Fruit fly (Drosophila melanogaster) whole organism, embryonic: ENCODE measurements around the gene yellow-b.
A peak's percentile ranks its signal among the peaks of the same experiment; 100 is the strongest.

ENCODE experiments used
- Abd-B ChIP-seq: fragments of 200-800 bp; sonication (Bioruptor generic); optimal IDR thresholded peaks from 2 replicates; lab custom pipeline; 2018; ENCODE audit warnings: missing biosample characterization, mild to moderate bottlenecking, missing genetic modification characterization, moderate library complexity
- Bgb ChIP-seq: fragments of 200-800 bp; sonication (Bioruptor generic); IDR thresholded peaks from 2 replicates; pipeline ENCODE4 v1.3.6; 2022; ENCODE audit warnings: missing biosample characterization, missing genetic modification characterization; ENCODE audit not compliant: partially characterized antibody
- CG10431 ChIP-seq: fragments of 200-800 bp; sonication (Bioruptor generic); optimal IDR thresholded peaks from 3 replicates; lab custom pipeline; 2018; ENCODE audit warnings: missing biosample characterization, mild to moderate bottlenecking, missing genetic modification characterization
- CG10654 ChIP-seq: fragments of 200-800 bp; sonication (Bioruptor generic); optimal IDR thresholded peaks from 2 replicates; lab custom pipeline; 2016; ENCODE audit warnings: missing biosample characterization, missing genetic modification characterization
- CG12071 ChIP-seq: fragments of 200-800 bp; sonication (Bioruptor generic); optimal IDR thresholded peaks from 3 replicates; lab custom pipeline; 2018; ENCODE audit warnings: missing biosample characterization, mild to moderate bottlenecking, missing genetic modification characterization
- CG12769 ChIP-seq: fragments of 200-800 bp; sonication (Bioruptor generic); optimal IDR thresholded peaks from 2 replicates; lab custom pipeline; 2019; ENCODE audit warnings: missing biosample characterization, mild to moderate bottlenecking, missing genetic modification characterization, moderate library complexity
- CG13775 ChIP-seq: fragments of 200-800 bp; sonication (Bioruptor generic); optimal IDR thresholded peaks from 3 replicates; lab custom pipeline; 2017; ENCODE audit warnings: missing biosample characterization, mild to moderate bottlenecking, missing genetic modification characterization
- CG14667 ChIP-seq: fragments of 200-800 bp; sonication (Bioruptor generic); IDR thresholded peaks from 2 replicates; pipeline ENCODE4 v1.3.6; 2022; ENCODE audit warnings: missing biosample characterization, missing genetic modification characterization
- CG15269 ChIP-seq: fragments of 200-800 bp; sonication (Bioruptor generic); optimal IDR thresholded peaks from 2 replicates; lab custom pipeline; 2018; ENCODE audit warnings: missing biosample characterization, mild to moderate bottlenecking, missing genetic modification characterization, moderate library complexity
- CG15601 ChIP-seq: fragments of 200-800 bp; sonication (Bioruptor generic); optimal IDR thresholded peaks from 3 replicates; lab custom pipeline; 2019; ENCODE audit warnings: missing biosample characterization, mild to moderate bottlenecking, missing genetic modification characterization, moderate library complexity
- CG2678 ChIP-seq: fragments of 200-800 bp; sonication (Bioruptor generic); optimal IDR thresholded peaks from 3 replicates; lab custom pipeline; 2019; ENCODE audit warnings: missing biosample characterization, mild to moderate bottlenecking, missing genetic modification characterization, moderate library complexity
- CG30020 ChIP-seq: fragments of 200-800 bp; optimal IDR thresholded peaks from 2 replicates; lab custom pipeline; 2019; ENCODE audit warnings: missing biosample characterization, mild to moderate bottlenecking, missing genetic modification characterization, moderate library complexity
- CG31441 ChIP-seq: fragments of 200-800 bp; sonication (Bioruptor generic); IDR thresholded peaks from 2 replicates; pipeline ENCODE4 v1.3.6; 2022; ENCODE audit warnings: missing biosample characterization, missing genetic modification characterization
- CG3281 ChIP-seq: fragments of 200-800 bp; sonication (Bioruptor generic); optimal IDR thresholded peaks from 3 replicates; lab custom pipeline; 2017; ENCODE audit warnings: missing biosample characterization, mild to moderate bottlenecking, missing genetic modification characterization
- CG9609 ChIP-seq: fragments of 200-800 bp; sonication (Bioruptor generic); optimal IDR thresholded peaks from 3 replicates; lab custom pipeline; 2016; ENCODE audit warnings: missing biosample characterization, missing genetic modification characterization
- CTCF ChIP-seq: fragments of 200-800 bp; sonication (Bioruptor generic); optimal IDR thresholded peaks from 2 replicates; lab custom pipeline; 2017; ENCODE audit warnings: missing biosample characterization, mild to moderate bottlenecking, missing genetic modification characterization, moderate library complexity
- CrebB ChIP-seq: fragments of 200-800 bp; sonication (Bioruptor generic); optimal IDR thresholded peaks from 3 replicates; lab custom pipeline; 2018; ENCODE audit warnings: missing biosample characterization, mild to moderate bottlenecking, missing genetic modification characterization
- HmgD ChIP-seq: fragments of 200-800 bp; sonication (Bioruptor generic); optimal IDR thresholded peaks from 3 replicates; lab custom pipeline; 2016; ENCODE audit warnings: missing biosample characterization, missing genetic modification characterization
- HmgZ ChIP-seq: fragments of 200-800 bp; sonication (Bioruptor generic); optimal IDR thresholded peaks from 2 replicates; lab custom pipeline; 2018; ENCODE audit warnings: missing biosample characterization, mild to moderate bottlenecking, missing genetic modification characterization
- Mes4 ChIP-seq: fragments of 200-800 bp; sonication (Bioruptor generic); optimal IDR thresholded peaks from 2 replicates; lab custom pipeline; 2016; ENCODE audit warnings: missing biosample characterization, missing genetic modification characterization
- Nf-YB ChIP-seq: fragments of 200-800 bp; sonication (Bioruptor generic); optimal IDR thresholded peaks from 3 replicates; lab custom pipeline; 2019; ENCODE audit warnings: missing biosample characterization, mild to moderate bottlenecking, missing genetic modification characterization, moderate library complexity
- Spps ChIP-seq: fragments of 200-800 bp; sonication (Bioruptor generic); optimal IDR thresholded peaks from 2 replicates; lab custom pipeline; 2018; ENCODE audit warnings: missing biosample characterization, mild to moderate bottlenecking, missing genetic modification characterization
- Stat92E ChIP-seq, 3 experiments: fragments of >200 bp in 2 of 3; fragments of 200-800 bp in 1 of 3; sonication (Bioruptor generic) in 1 of 3; optimal IDR thresholded peaks; 2 replicates each; lab custom pipeline; 2017 to 2019; ENCODE audit warnings: missing biosample characterization in 3 of 3, missing genetic modification characterization in 3 of 3, mild to moderate bottlenecking in 1 of 3, moderate library complexity in 1 of 3
- ara ChIP-seq: fragments of 200-800 bp; sonication (Bioruptor generic); IDR thresholded peaks from 2 replicates; pipeline ENCODE4 v1.3.6; 2022; ENCODE audit warnings: missing biosample characterization, missing genetic modification characterization
- az2 ChIP-seq: fragments of 200-800 bp; sonication (Bioruptor generic); optimal IDR thresholded peaks from 3 replicates; lab custom pipeline; 2016; ENCODE audit warnings: missing biosample characterization, missing genetic modification characterization
- br ChIP-seq: fragments of >200 bp; optimal IDR thresholded peaks from 2 replicates; lab custom pipeline; 2017
- bsh ChIP-seq, 2 experiments: fragments of 200-800 bp; sonication (Bioruptor generic); optimal IDR thresholded peaks; 2 replicates each; lab custom pipeline; 2017 to 2018; ENCODE audit warnings: mild to moderate bottlenecking in 2 of 2, missing biosample characterization in 2 of 2, missing genetic modification characterization in 2 of 2, moderate library complexity in 1 of 2
- dmrt11E ChIP-seq: fragments of 200-800 bp; sonication (Bioruptor generic); optimal IDR thresholded peaks from 3 replicates; lab custom pipeline; 2018; ENCODE audit warnings: missing biosample characterization, mild to moderate bottlenecking, missing genetic modification characterization, moderate library complexity
- fru ChIP-seq: fragments of >200 bp; optimal IDR thresholded peaks from 2 replicates; lab custom pipeline; 2017
- gcm ChIP-seq: fragments of 200-800 bp; sonication (Bioruptor generic); optimal IDR thresholded peaks from 2 replicates; lab custom pipeline; 2019; ENCODE audit warnings: missing biosample characterization, mild to moderate bottlenecking, missing genetic modification characterization, moderate library complexity
- grau ChIP-seq: fragments of 200-800 bp; optimal IDR thresholded peaks from 3 replicates; lab custom pipeline; 2019; ENCODE audit warnings: missing biosample characterization, mild to moderate bottlenecking, missing genetic modification characterization, moderate library complexity
- mirr ChIP-seq: fragments of 200-800 bp; sonication (Bioruptor generic); optimal IDR thresholded peaks from 3 replicates; lab custom pipeline; 2018; ENCODE audit warnings: missing biosample characterization, mild to moderate bottlenecking, missing genetic modification characterization
- nerfin-1 ChIP-seq: fragments of 200-800 bp; sonication (Bioruptor generic); optimal IDR thresholded peaks from 3 replicates; lab custom pipeline; 2019; ENCODE audit warnings: missing biosample characterization, mild to moderate bottlenecking, missing genetic modification characterization, moderate library complexity
- nerfin-2 ChIP-seq: fragments of 200-800 bp; sonication (Bioruptor generic); IDR thresholded peaks from 2 replicates; pipeline ENCODE4 v1.3.6; 2022; ENCODE audit warnings: missing biosample characterization, missing genetic modification characterization; ENCODE audit not compliant: partially characterized antibody
- pan ChIP-seq, 4 experiments: fragments of >200 bp in 3 of 4; fragments of 200-800 bp in 1 of 4; sonication (Bioruptor generic) in 1 of 4; optimal IDR thresholded peaks in 3 of 4; IDR thresholded peaks in 1 of 4; 2 replicates each; pipeline versions ENCODE4 v1.3.6 to Lab custom; 2017 to 2022; ENCODE audit warnings: missing biosample characterization in 2 of 4, missing genetic modification characterization in 2 of 4, mixed read lengths in 1 of 4
- prd ChIP-seq, 3 experiments: fragments of >200 bp in 2 of 3; fragments of 200-800 bp in 1 of 3; sonication (Bioruptor generic) in 1 of 3; optimal IDR thresholded peaks in 2 of 3; IDR thresholded peaks in 1 of 3; 2 replicates in 2 of 3; 3 replicates in 1 of 3; pipeline versions ENCODE4 v1.3.6 to Lab custom; 2017 to 2022; ENCODE audit warnings: missing biosample characterization in 1 of 3, missing genetic modification characterization in 1 of 3
- row ChIP-seq: fragments of 200-800 bp; sonication (Bioruptor generic); IDR thresholded peaks from 3 replicates; pipeline ENCODE4 v1.3.6; 2022; ENCODE audit warnings: missing biosample characterization, missing genetic modification characterization
- salm ChIP-seq: fragments of 200-800 bp; sonication (Bioruptor generic); optimal IDR thresholded peaks from 2 replicates; lab custom pipeline; 2018; ENCODE audit warnings: missing biosample characterization, mild to moderate bottlenecking, missing genetic modification characterization
- sc ChIP-seq, 3 experiments: fragments of >200 bp in 2 of 3; fragments of 200-800 bp in 1 of 3; sonication (Bioruptor generic) in 1 of 3; optimal IDR thresholded peaks; 2 replicates in 2 of 3; 3 replicates in 1 of 3; lab custom pipeline; 2017; ENCODE audit warnings: mild to moderate bottlenecking in 1 of 3, missing biosample characterization in 1 of 3, missing genetic modification characterization in 1 of 3, missing genetic modification reagents in 1 of 3
- sens ChIP-seq: fragments of 200-800 bp; sonication (Bioruptor generic); peaks from one replicate; lab custom pipeline; 2016; ENCODE audit warnings: missing biosample characterization, missing genetic modification characterization
- sens-2 ChIP-seq: fragments of 200-800 bp; sonication (Bioruptor generic); IDR thresholded peaks from 2 replicates; pipeline ENCODE4 v1.3.6; 2022; ENCODE audit warnings: missing biosample characterization, missing genetic modification characterization
- sisA ChIP-seq: fragments of 200-800 bp; sonication (Bioruptor generic); IDR thresholded peaks from 2 replicates; pipeline ENCODE4 v1.3.6; 2022; ENCODE audit warnings: missing biosample characterization, missing genetic modification characterization
- so ChIP-seq: fragments of 200-800 bp; sonication (Bioruptor generic); IDR thresholded peaks from 3 replicates; pipeline ENCODE4 v1.3.6; 2022; ENCODE audit warnings: missing biosample characterization, missing genetic modification characterization
- sqz ChIP-seq: fragments of 200-800 bp; sonication (Bioruptor generic); optimal IDR thresholded peaks from 3 replicates; lab custom pipeline; 2018; ENCODE audit warnings: missing biosample characterization, mild to moderate bottlenecking, missing genetic modification characterization
- stwl ChIP-seq: fragments of 200-800 bp; sonication (Bioruptor generic); optimal IDR thresholded peaks from 3 replicates; lab custom pipeline; 2018; ENCODE audit warnings: missing biosample characterization, mild to moderate bottlenecking, missing genetic modification characterization, moderate library complexity
- toy ChIP-seq: fragments of 200-800 bp; sonication (Bioruptor generic); IDR thresholded peaks from 2 replicates; pipeline ENCODE4 v1.3.6; 2022; ENCODE audit warnings: missing biosample characterization, missing genetic modification characterization
- vnd ChIP-seq: fragments of 200-800 bp; sonication (Bioruptor generic); IDR thresholded peaks from 3 replicates; pipeline ENCODE4 v1.3.6; 2022; ENCODE audit warnings: missing biosample characterization, missing genetic modification characterization; ENCODE audit not compliant: partially characterized antibody

The yellow-b gene

dm6 chr2L:16715841-16716701, 38.1 kb upstream of the yellow-b start, which contains the start of the genes Cyt-c-d and CG31808 (continued):
- TF ChIP-seq CG12769 (tag; lab: Kevin White, UChicago): peak; percentile 95
- TF ChIP-seq Abd-B (GFP tag; lab: Kevin White, UChicago): peak; percentile 95
- peak; percentile 99 for TF ChIP-seq row (GFP tag; lab: Robert Waterston, UW)
- peak; percentile 88 for TF ChIP-seq CG9609 (GFP tag; lab: Kevin White, UChicago)
- no peak for TF ChIP-seq sc (optimal IDR thresholded peaks at IDR 0.05; lab: Kevin White, UChicago)
- TF ChIP-seq sc (GFP tag; optimal IDR thresholded peaks at IDR 0.05; lab: Kevin White, UChicago): peak; percentile 97
- TF ChIP-seq pan (optimal IDR thresholded peaks at IDR 0.05; lab: Kevin White, UChicago): no peak
- TF ChIP-seq pan (GFP tag; optimal IDR thresholded peaks at IDR 0.05 in 1 of 2, IDR thresholded peaks at IDR 0.05 in 1 of 2): peak in 1 of 2 experiments; percentile 97
- no peak for TF ChIP-seq br (lab: Kevin White, UChicago)
- TF ChIP-seq CG15269 (tag; lab: Kevin White, UChicago): peak; percentile 98
- peak; percentile 95 for TF ChIP-seq CrebB (tag; lab: Kevin White, UChicago)
- peak; percentile 98 for TF ChIP-seq az2 (GFP tag; lab: Kevin White, UChicago)
- peak; percentile 86 for TF ChIP-seq CG10431
- peak; percentile 57 for TF ChIP-seq HmgD
- peak; percentile 97 for TF ChIP-seq CG13775 (GFP tag; lab: Kevin White, UChicago)
- peak; percentile 94 for TF ChIP-seq CG12071 (GFP tag; lab: Kevin White, UChicago)
- TF ChIP-seq fru (lab: Kevin White, UChicago): no peak
- TF ChIP-seq sqz: peak; percentile 91
- peak; percentile 94 for TF ChIP-seq CG10654 (GFP tag; lab: Kevin White, UChicago)
- peak; percentile 96 for TF ChIP-seq Spps (tag; lab: Kevin White, UChicago)
- no peak for TF ChIP-seq vnd (GFP tag; lab: Robert Waterston, UW)
- peak; percentile 96 for TF ChIP-seq grau (tag; lab: Kevin White, UChicago)
- peak; percentile 98 for TF ChIP-seq salm (tag; lab: Kevin White, UChicago)
- peak; percentile 97 for TF ChIP-seq sisA (GFP tag; lab: Robert Waterston, UW)
- TF ChIP-seq CG14667 (GFP tag; lab: Robert Waterston, UW): peak; percentile 96
- peak; percentile 95 for TF ChIP-seq dmrt11E
- TF ChIP-seq bsh (GFP tag; optimal IDR thresholded peaks at IDR 0.05; lab: Kevin White, UChicago): peak; percentile 97 to 99
- TF ChIP-seq nerfin-1 (tag; lab: Kevin White, UChicago): peak; percentile 94
- TF ChIP-seq so: peak; percentile 97
- peak; percentile 58 for TF ChIP-seq Bgb (GFP tag; lab: Robert Waterston, UW)
- TF ChIP-seq CG30020 (tag; lab: Kevin White, UChicago): peak; percentile 81
- peak; percentile 98 for TF ChIP-seq ara (GFP tag; lab: Robert Waterston, UW)
- peak; percentile 95 for TF ChIP-seq CG31441 (GFP tag; lab: Robert Waterston, UW)
- TF ChIP-seq prd (optimal IDR thresholded peaks at IDR 0.05; lab: Kevin White, UChicago): no peak
- peak; percentile 98 for TF ChIP-seq prd (GFP tag; IDR thresholded peaks at IDR 0.05; lab: Robert Waterston, UW)
- peak; percentile 94 for TF ChIP-seq Mes4
- peak; percentile 97 for TF ChIP-seq CG2678 (tag; lab: Kevin White, UChicago)
- peak; percentile 97 for TF ChIP-seq HmgZ
- TF ChIP-seq nerfin-2 (GFP tag; lab: Robert Waterston, UW): no peak
- TF ChIP-seq Stat92E (GFP tag; optimal IDR thresholded peaks at IDR 0.05; lab: Kevin White, UChicago): peak in 1 of 3 experiments; percentile 92
- TF ChIP-seq gcm (GFP tag; lab: Kevin White, UChicago): peak; percentile 98
- peak; percentile 71 for TF ChIP-seq CTCF (GFP tag; lab: Kevin White, UChicago)
- TF ChIP-seq Nf-YB: peak; percentile 86
- peak; percentile 88 for TF ChIP-seq toy (GFP tag; lab: Robert Waterston, UW)
- TF ChIP-seq CG15601 (tag; lab: Kevin White, UChicago): peak; percentile 96
- TF ChIP-seq stwl (tag; lab: Kevin White, UChicago): peak; percentile 47
- TF ChIP-seq CG3281 (GFP tag; lab: Kevin White, UChicago): peak; percentile 93
- TF ChIP-seq mirr (GFP tag; lab: Kevin White, UChicago): peak; percentile 69
- peak; percentile 91 for TF ChIP-seq sens-2 (GFP tag; lab: Robert Waterston, UW)
- TF ChIP-seq sens (GFP tag; lab: Kevin White, UChicago): peak; percentile 100
